Fruit fly (Drosophila melanogaster) whole organism, wandering third instar larva: Measurements from ENCODE around the gene CG32313.
A peak's percentile ranks its signal among the peaks of the same experiment; 100 is the strongest.

Experiments
- HLH106 ChIP-seq: fragments of 200-800 bp; optimal IDR thresholded peaks from 3 replicates; lab custom pipeline; 2019; ENCODE audit warnings: missing biosample characterization, mild to moderate bottlenecking, missing genetic modification characterization, moderate library complexity
- Hr78 ChIP-seq: fragments of >200 bp; optimal IDR thresholded peaks from 2 replicates; lab custom pipeline; 2017; ENCODE audit warnings: missing biosample characterization, missing genetic modification characterization
- OdsH ChIP-seq: fragments of 200-800 bp; sonication (Bioruptor generic); optimal IDR thresholded peaks from 2 replicates; lab custom pipeline; 2016; ENCODE audit warnings: missing biosample characterization, mild to moderate bottlenecking, missing genetic modification characterization
- dmrt93B ChIP-seq: fragments of 200-800 bp; sonication (Bioruptor generic); optimal IDR thresholded peaks from 2 replicates; lab custom pipeline; 2018; ENCODE audit warnings: missing biosample characterization, mild to moderate bottlenecking, missing genetic modification characterization
- lola ChIP-seq: fragments of >200 bp; optimal IDR thresholded peaks from 2 replicates; lab custom pipeline; 2017; ENCODE audit warnings: missing biosample characterization, missing genetic modification characterization

- peak; percentile 81 for TF ChIP-seq OdsH
- TF ChIP-seq Hr78 = no peak
- no peak for TF ChIP-seq lola (GFP tag; lab: Kevin White, UChicago)
- peak; percentile 61 for TF ChIP-seq dmrt93B
- TF ChIP-seq HLH106 (tag; lab: Kevin White, UChicago) = peak; percentile 77
Measured at dm6 chr3L:1548345-1548970, 2.9 kb upstream of the CG32313 start.
